Worm (Caenorhabditis elegans): ENCODE measurements around the gene ntl-3.

ntl-3 gene

ce11 chrIII:11834168-11834567 lies 12.1 kb downstream of the ntl-3 start (continued):
- no peak for TF ChIP-seq attf-4 (tag; optimal IDR thresholded peaks at IDR 0.05)
- TF ChIP-seq dpl-1 (GFP tag; optimal IDR thresholded peaks at IDR 0.05): no peak
- no peak for TF ChIP-seq R02D3.7 (tag; optimal IDR thresholded peaks at IDR 0.05)
- TF ChIP-seq nhr-48 (tag; optimal IDR thresholded peaks at IDR 0.05): no peak
- TF ChIP-seq mdl-1 (tag; optimal IDR thresholded peaks at IDR 0.05): peak in 1 of 2 experiments; percentile 33
- TF ChIP-seq F49E8.2 (tag; optimal IDR thresholded peaks at IDR 0.05; ENCODE audit: borderline replicate concordance): no peak
- TF ChIP-seq zfp-3 (GFP tag; conservative IDR thresholded peaks at IDR 0.05): no peak
- no peak for TF ChIP-seq ZK337.2 (GFP tag; IDR thresholded peaks at IDR 0.05)
- no peak for TF ChIP-seq nhr-11 (tag; optimal IDR thresholded peaks at IDR 0.05)
- TF ChIP-seq ctbp-1 (GFP tag; IDR thresholded peaks at IDR 0.05): no peak
- no peak for TF ChIP-seq ces-1 (GFP tag; optimal IDR thresholded peaks at IDR 0.05)
- peak; percentile 75 for TF ChIP-seq hlh-11 (tag; optimal IDR thresholded peaks at IDR 0.05)
- TF ChIP-seq unc-39 (tag; optimal IDR thresholded peaks at IDR 0.05): no peak
- no peak for TF ChIP-seq lin-1 (GFP tag; IDR thresholded peaks at IDR 0.05)
- TF ChIP-seq T20F7.1 (GFP tag; optimal IDR thresholded peaks at IDR 0.05): no peak
- TF ChIP-seq egl-43 (GFP tag; IDR thresholded peaks at IDR 0.05): no peak
- TF ChIP-seq dve-1 (tag; optimal IDR thresholded peaks at IDR 0.05; ENCODE audit: insufficient read depth): no peak
- no peak for TF ChIP-seq snpc-1.2 (GFP tag; IDR thresholded peaks at IDR 0.05)
- no peak for TF ChIP-seq snpc-4 (tag; optimal IDR thresholded peaks at IDR 0.05)
- no peak for TF ChIP-seq lin-15B (tag; optimal IDR thresholded peaks at IDR 0.05)
- no peak for TF ChIP-seq madf-5 (GFP tag; IDR thresholded peaks at IDR 0.05)
- no peak for TF ChIP-seq ceh-82 (tag; optimal IDR thresholded peaks at IDR 0.05)
- no peak for TF ChIP-seq nhr-77 (tag; optimal IDR thresholded peaks at IDR 0.05)
- TF ChIP-seq daf-16 (GFP tag; optimal IDR thresholded peaks at IDR 0.05): peak in 1 of 2 experiments; percentile 79
- no peak for TF ChIP-seq daf-16 (tag; optimal IDR thresholded peaks at IDR 0.05)
- no peak for TF ChIP-seq lir-3 (tag; optimal IDR thresholded peaks at IDR 0.05)
- TF ChIP-seq nhr-237 (tag; optimal IDR thresholded peaks at IDR 0.05): no peak

DNA sequence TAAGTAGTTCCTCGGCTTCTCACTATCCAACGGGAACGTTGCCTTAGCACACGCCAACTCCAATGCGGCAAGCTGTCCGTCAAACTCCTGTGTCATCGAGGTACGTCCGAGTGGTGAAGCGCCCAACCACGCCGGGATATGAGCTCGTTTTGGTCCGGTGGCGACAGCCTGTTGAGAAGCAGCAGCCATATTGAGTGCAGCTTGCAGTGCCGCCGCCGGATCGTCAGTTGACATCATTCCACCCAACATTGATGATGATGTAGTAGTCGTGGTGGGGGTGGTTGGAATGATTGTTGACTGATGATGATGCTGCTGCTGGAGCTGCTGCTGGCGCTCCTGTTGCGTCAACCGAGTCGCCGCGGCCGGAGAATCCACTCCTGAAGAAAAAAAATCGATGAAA lies 12.8 kb downstream of the ntl-3 start:
- TF ChIP-seq ztf-11 (tag; optimal IDR thresholded peaks at IDR 0.05) (no peak), set-16 (GFP tag; IDR thresholded peaks at IDR 0.05) (peak; percentile 64), ctbp-1 (GFP tag; IDR thresholded peaks at IDR 0.05) (no peak), spr-3 (GFP tag; optimal IDR thresholded peaks at IDR 0.05) (no peak), daf-16 (GFP tag; optimal IDR thresholded peaks at IDR 0.05) (no peak), daf-16 (tag; optimal IDR thresholded peaks at IDR 0.05) (no peak)

- TF ChIP-seq mep-1 (tag; optimal IDR thresholded peaks at IDR 0.05) (peak; percentile 38), dpl-1 (GFP tag; optimal IDR thresholded peaks at IDR 0.05) (no peak), ctbp-1 (GFP tag; IDR thresholded peaks at IDR 0.05) (0 out of 2 replicates have a peak, but pooled peaks have one; percentile 8), nhr-25 (tag; optimal IDR thresholded peaks at IDR 0.05; ENCODE audit: borderline replicate concordance, insufficient read depth) (no peak), spr-1 (tag; optimal IDR thresholded peaks at IDR 0.05) (peak; percentile 14), Y105C5A.15 (GFP tag; IDR thresholded peaks at IDR 0.05) (0 out of 2 replicates have a peak, but pooled peaks have one; percentile 6), zfp-3 (GFP tag; conservative IDR thresholded peaks at IDR 0.05) (peak; percentile 73; the same call in 1 of the 2 replicates), mdt-29 (GFP tag; IDR thresholded peaks at IDR 0.05) (peak; percentile 69), D1046.2 (GFP tag; IDR thresholded peaks at IDR 0.05) (0 out of 2 replicates have a peak, but pooled peaks have one; percentile 17), ama-1 (optimal IDR thresholded peaks at IDR 0.05) (peak; percentile 61), madf-5 (GFP tag; IDR thresholded peaks at IDR 0.05) (0 out of 4 replicates have a peak, but pooled peaks have one; percentile 34 to 60), lin-15B (tag; optimal IDR thresholded peaks at IDR 0.05) (no peak), dve-1 (tag; optimal IDR thresholded peaks at IDR 0.05; ENCODE audit: insufficient read depth) (peak; percentile 18), vab-7 (GFP tag; IDR thresholded peaks at IDR 0.05) (0 out of 2 replicates have a peak, but pooled peaks have one; percentile 7), fkh-10 (GFP tag; optimal IDR thresholded peaks at IDR 0.05) (no peak), nhr-76 (tag; optimal IDR thresholded peaks at IDR 0.05) (no peak), tra-1 (GFP tag; IDR thresholded peaks at IDR 0.05) (peak; percentile 53; the same call in 1 of the 2 replicates), dmd-8 (GFP tag; IDR thresholded peaks at IDR 0.05) (0 out of 2 replicates have a peak, but pooled peaks have one; percentile 5), hmg-1.1 (GFP tag; IDR thresholded peaks at IDR 0.05) (peak; percentile 41; the same call in 1 of the 2 replicates), arid-1 (GFP tag; conservative IDR thresholded peaks at IDR 0.05) (peak; percentile 48; the same call in 1 of the 2 replicates), nhr-77 (tag; optimal IDR thresholded peaks at IDR 0.05) (peak; percentile 11), set-16 (GFP tag; IDR thresholded peaks at IDR 0.05) (peak; percentile 56; the same call in 1 of the 2 replicates), unc-130 (GFP tag; optimal IDR thresholded peaks at IDR 0.05) (peak; percentile 4)
Measured at ce11 chrIII:11830522-11831489, 15.5 kb downstream of the ntl-3 start.
